Worm (Caenorhabditis elegans) whole organism, young adult: ENCODE results near the gene fbxc-54.
A peak's percentile ranks its signal among the peaks of the same experiment; 100 is the strongest.

Experiments
- B0336.3 ChIP-seq: fragments of 200-800 bp; sonication (Bioruptor generic); IDR thresholded peaks from 2 replicates; pipeline ENCODE4 v1.3.6; 2022; ENCODE audit warnings: missing genetic modification characterization, missing compliant biosample characterization
- C17E4.6 ChIP-seq: fragments of 200-800 bp; sonication (Bioruptor generic); IDR thresholded peaks from 2 replicates; pipeline ENCODE4 v1.3.6; 2022; ENCODE audit warnings: missing genetic modification reagents, missing genetic modification characterization, missing compliant biosample characterization
- F23B12.7 ChIP-seq: sonication (generic microtip); optimal IDR thresholded peaks from 2 replicates; lab custom pipeline; 2017; ENCODE audit warnings: missing genetic modification characterization, mild to moderate bottlenecking, missing compliant biosample characterization, antibody characterized with exemption, moderate library complexity; ENCODE audit not compliant: insufficient read depth
- F33H1.4 ChIP-seq: fragments of 200-800 bp; sonication (Bioruptor generic); IDR thresholded peaks from 2 replicates; pipeline ENCODE4 v1.3.6; 2022; ENCODE audit warnings: missing genetic modification reagents, missing genetic modification characterization, missing compliant biosample characterization
- F39B2.1 ChIP-seq: fragments of 200-800 bp; sonication (Bioruptor generic); IDR thresholded peaks from 2 replicates; pipeline ENCODE4 v1.3.6; 2022; ENCODE audit warnings: missing genetic modification reagents, missing genetic modification characterization, missing compliant biosample characterization
- Y53F4B.3 ChIP-seq: fragments of 200-800 bp; sonication (Bioruptor generic); IDR thresholded peaks from 2 replicates; pipeline ENCODE4 v1.3.6; 2022; ENCODE audit warnings: missing genetic modification reagents, missing genetic modification characterization, missing compliant biosample characterization
- Y56A3A.18 ChIP-seq: fragments of 200-800 bp; sonication (Bioruptor generic); IDR thresholded peaks from 2 replicates; pipeline ENCODE4 v1.3.6; 2022; ENCODE audit warnings: missing genetic modification reagents, missing genetic modification characterization, missing compliant biosample characterization
- Y79H2A.3 ChIP-seq: fragments of 200-800 bp; sonication (Bioruptor generic); conservative IDR thresholded peaks from 2 replicates; pipeline ENCODE4 v1.3.6; 2022; ENCODE audit warnings: missing genetic modification reagents, missing genetic modification characterization, missing compliant biosample characterization
- Y95B8A.8 ChIP-seq: fragments of 200-800 bp; sonication (Bioruptor generic); IDR thresholded peaks from 2 replicates; pipeline ENCODE4 v1.3.6; 2022; ENCODE audit warnings: missing genetic modification reagents, missing genetic modification characterization, missing compliant biosample characterization
- akir-1 ChIP-seq: fragments of 200-800 bp; sonication (Bioruptor generic); optimal IDR thresholded peaks from 2 replicates; lab custom pipeline; 2018; ENCODE audit warnings: mild to moderate bottlenecking, missing genetic modification characterization, moderate library complexity, missing compliant biosample characterization
- aptf-2 ChIP-seq: fragments of 200-800 bp; sonication (Bioruptor generic); conservative IDR thresholded peaks from 2 replicates; pipeline ENCODE4 v1.3.6; 2022; ENCODE audit warnings: missing genetic modification reagents, missing genetic modification characterization, missing compliant biosample characterization
- aptf-3 ChIP-seq: fragments of 200-800 bp; sonication (Bioruptor generic); IDR thresholded peaks from 2 replicates; pipeline ENCODE4 v1.3.6; 2022; ENCODE audit warnings: missing genetic modification characterization, missing compliant biosample characterization
- attf-3 ChIP-seq: fragments of 200-800 bp; sonication (Bioruptor generic); conservative IDR thresholded peaks from 2 replicates; pipeline ENCODE4 v1.3.6; 2022; ENCODE audit warnings: missing genetic modification reagents, missing genetic modification characterization, missing compliant biosample characterization
- attf-5 ChIP-seq: fragments of 200-800 bp; sonication (Bioruptor generic); optimal IDR thresholded peaks from 2 replicates; lab custom pipeline; 2018; ENCODE audit warnings: mild to moderate bottlenecking, missing genetic modification characterization, missing compliant biosample characterization
- bed-2 ChIP-seq: fragments of 200-800 bp; sonication (Bioruptor generic); IDR thresholded peaks from 2 replicates; pipeline ENCODE4 v1.3.6; 2022; ENCODE audit warnings: missing genetic modification reagents, missing genetic modification characterization, missing compliant biosample characterization
- ceh-27 ChIP-seq: fragments of 200-800 bp; sonication (Bioruptor generic); optimal IDR thresholded peaks from 2 replicates; lab custom pipeline; 2018; ENCODE audit warnings: mild to moderate bottlenecking, missing genetic modification characterization, moderate library complexity, missing compliant biosample characterization
- ceh-79 ChIP-seq: sonication (generic microtip); optimal IDR thresholded peaks from 2 replicates; lab custom pipeline; 2017; ENCODE audit warnings: mild to moderate bottlenecking, missing genetic modification characterization, missing compliant biosample characterization
- dox-1 ChIP-seq: fragments of 200-800 bp; sonication (Bioruptor generic); IDR thresholded peaks from 2 replicates; pipeline ENCODE4 v1.3.6; 2022; ENCODE audit warnings: missing genetic modification reagents, missing genetic modification characterization, missing compliant biosample characterization
- dpl-1 ChIP-seq: fragments of 150-350 bp; optimal IDR thresholded peaks from 2 replicates; lab custom pipeline; 2014; ENCODE audit warnings: missing biosample characterization, missing genetic modification reagents, missing genetic modification characterization
- efl-1 ChIP-seq: fragments of 150-350 bp; optimal IDR thresholded peaks from 2 replicates; lab custom pipeline; 2014; ENCODE audit warnings: missing biosample characterization, missing genetic modification reagents, missing genetic modification characterization
- egl-44 ChIP-seq: fragments of 200-800 bp; sonication (Bioruptor generic); IDR thresholded peaks from 2 replicates; pipeline ENCODE4 v1.3.6; 2022; ENCODE audit warnings: missing genetic modification reagents, missing genetic modification characterization, missing compliant biosample characterization
- ets-4 ChIP-seq: fragments of 200-800 bp; sonication (Bioruptor generic); optimal IDR thresholded peaks from 2 replicates; lab custom pipeline; 2018; ENCODE audit warnings: mild to moderate bottlenecking, missing genetic modification characterization, missing compliant biosample characterization
- hrde-1 ChIP-seq: sonication (generic microtip); optimal IDR thresholded peaks from 2 replicates; lab custom pipeline; 2016; ENCODE audit warnings: missing genetic modification characterization, mild to moderate bottlenecking, missing compliant biosample characterization, moderate library complexity, missing genotype, missing genetic modification reagents, borderline replicate concordance
- lin-54 ChIP-seq: fragments of 200-800 bp; sonication (Bioruptor generic); optimal IDR thresholded peaks from 2 replicates; lab custom pipeline; 2018; ENCODE audit warnings: mild to moderate bottlenecking, missing genetic modification characterization, missing compliant biosample characterization
- lsy-27 ChIP-seq: sonication (generic microtip); optimal IDR thresholded peaks from 2 replicates; lab custom pipeline; 2017; ENCODE audit warnings: missing genetic modification characterization, mild to moderate bottlenecking, missing compliant biosample characterization, antibody characterized with exemption, missing genotype, borderline replicate concordance; ENCODE audit not compliant: insufficient read depth
- madf-10 ChIP-seq: sonication (generic microtip); optimal IDR thresholded peaks from 2 replicates; lab custom pipeline; 2016; ENCODE audit warnings: mild to moderate bottlenecking, missing genetic modification characterization, missing compliant biosample characterization
- madf-3 ChIP-seq: fragments of 200-800 bp; sonication (Bioruptor generic); IDR thresholded peaks from 2 replicates; pipeline ENCODE4 v1.3.6; 2022; ENCODE audit warnings: missing genetic modification reagents, missing genetic modification characterization, missing compliant biosample characterization
- madf-6 ChIP-seq: fragments of 200-800 bp; sonication (Bioruptor generic); IDR thresholded peaks from 2 replicates; pipeline ENCODE4 v1.3.6; 2022; ENCODE audit warnings: missing genetic modification reagents, missing genetic modification characterization, missing compliant biosample characterization
- mes-4 ChIP-seq: sonication (generic microtip); optimal IDR thresholded peaks from 2 replicates; lab custom pipeline; 2016; ENCODE audit warnings: missing genotype, missing genetic modification characterization, missing compliant biosample characterization
- nhr-27 ChIP-seq: fragments of 200-800 bp; sonication (Bioruptor generic); optimal IDR thresholded peaks from 2 replicates; lab custom pipeline; 2018; ENCODE audit warnings: mild to moderate bottlenecking, missing genetic modification characterization, moderate library complexity, missing compliant biosample characterization
- nhr-80 ChIP-seq: sonication (generic microtip); optimal IDR thresholded peaks from 2 replicates; lab custom pipeline; 2016; ENCODE audit warnings: missing genetic modification characterization, missing compliant biosample characterization
- nhr-90 ChIP-seq: sonication (generic microtip); optimal IDR thresholded peaks from 2 replicates; lab custom pipeline; 2016; ENCODE audit warnings: missing genotype, mild to moderate bottlenecking, missing genetic modification characterization, missing compliant biosample characterization
- pbrm-1 ChIP-seq: fragments of 200-800 bp; sonication (Bioruptor generic); IDR thresholded peaks from 2 replicates; pipeline ENCODE4 v1.3.6; 2022; ENCODE audit warnings: missing genetic modification reagents, missing genetic modification characterization, missing compliant biosample characterization
- pha-4 ChIP-seq: fragments of 150-350 bp; sonication (generic microtip); optimal IDR thresholded peaks from 2 replicates; lab custom pipeline; 2014; ENCODE audit warnings: missing biosample characterization, missing genetic modification reagents, missing genetic modification characterization
- rec-8 ChIP-seq, 2 experiments: sonication (generic microtip); optimal IDR thresholded peaks; 2 replicates each; lab custom pipeline; 2016; ENCODE audit warnings: mild to moderate bottlenecking in 2 of 2, missing genetic modification characterization in 2 of 2, missing genetic modification reagents in 2 of 2, missing genotype in 2 of 2, missing biosample characterization in 1 of 2, missing compliant biosample characterization in 1 of 2, moderate library complexity in 1 of 2
- rpc-1 ChIP-seq, 2 experiments: fragments of 150-350 bp in 1 of 2; sonication (generic microtip) in 1 of 2; optimal IDR thresholded peaks; 2 replicates each; lab custom pipeline; 2014 to 2018; ENCODE audit warnings: missing biosample characterization in 1 of 2, missing genetic modification characterization in 1 of 2, missing genetic modification reagents in 1 of 2, missing genotype in 1 of 2
- sdz-38 ChIP-seq: sonication (generic microtip); optimal IDR thresholded peaks from 2 replicates; lab custom pipeline; 2016; ENCODE audit warnings: missing genotype, missing genetic modification characterization, missing compliant biosample characterization
- snpc-3.4 ChIP-seq: sonication (generic microtip); optimal IDR thresholded peaks from 2 replicates; lab custom pipeline; 2017; ENCODE audit warnings: missing genetic modification characterization, mild to moderate bottlenecking, missing compliant biosample characterization, antibody characterized with exemption, moderate library complexity, missing genotype, missing genetic modification reagents
- sptf-2 ChIP-seq: fragments of 200-800 bp; sonication (Bioruptor generic); optimal IDR thresholded peaks from 2 replicates; lab custom pipeline; 2018; ENCODE audit warnings: mild to moderate bottlenecking, missing genetic modification characterization, missing compliant biosample characterization
- tbx-9 ChIP-seq: sonication (generic microtip); optimal IDR thresholded peaks from 2 replicates; lab custom pipeline; 2016; ENCODE audit warnings: borderline replicate concordance, missing genetic modification characterization, inconsistent platforms, missing compliant biosample characterization
- unc-130 ChIP-seq: sonication (generic microtip); optimal IDR thresholded peaks from 2 replicates; lab custom pipeline; 2016; ENCODE audit warnings: missing genetic modification reagents, missing genetic modification characterization, missing compliant biosample characterization
- xnd-1 ChIP-seq: sonication (generic microtip); optimal IDR thresholded peaks from 2 replicates; lab custom pipeline; 2016; ENCODE audit warnings: missing genotype, missing genetic modification reagents, missing genetic modification characterization, missing compliant biosample characterization
- zfh-2 ChIP-seq: fragments of 200-800 bp; sonication (Bioruptor generic); conservative IDR thresholded peaks from 2 replicates; pipeline ENCODE4 v1.3.6; 2022; ENCODE audit warnings: missing genetic modification reagents, missing genetic modification characterization, missing compliant biosample characterization
- ztf-18 ChIP-seq: sonication (generic microtip); optimal IDR thresholded peaks from 2 replicates; lab custom pipeline; 2016; ENCODE audit warnings: missing genotype, mild to moderate bottlenecking, missing genetic modification characterization, missing compliant biosample characterization

The fbxc-54 gene

ce11 chrII:55204-55603 is 23.7 kb downstream of the fbxc-54 start, which contains the start of gene tre-5:
tre-5 (minus strand) TSS chrII:55304.
- TF ChIP-seq egl-44 = no peak
- TF ChIP-seq lsy-27 (tag; lab: Kevin White, UChicago) = no peak
- TF ChIP-seq F33H1.4 (GFP tag; lab: Robert Waterston, UW) = no peak
- TF ChIP-seq akir-1 (GFP tag; lab: Kevin White, UChicago) = no peak
- no peak for TF ChIP-seq ceh-27 (GFP tag; lab: Kevin White, UChicago)
- TF ChIP-seq attf-5 = no peak
- TF ChIP-seq nhr-90 = no peak
- no peak for TF ChIP-seq bed-2 (GFP tag; lab: Robert Waterston, UW)
- no peak for TF ChIP-seq nhr-27
- TF ChIP-seq rec-8 (tag; optimal IDR thresholded peaks at IDR 0.05; lab: Kevin White, UChicago) = no peak
- no peak for TF ChIP-seq tbx-9 (tag; lab: Kevin White, UChicago)

DNA sequence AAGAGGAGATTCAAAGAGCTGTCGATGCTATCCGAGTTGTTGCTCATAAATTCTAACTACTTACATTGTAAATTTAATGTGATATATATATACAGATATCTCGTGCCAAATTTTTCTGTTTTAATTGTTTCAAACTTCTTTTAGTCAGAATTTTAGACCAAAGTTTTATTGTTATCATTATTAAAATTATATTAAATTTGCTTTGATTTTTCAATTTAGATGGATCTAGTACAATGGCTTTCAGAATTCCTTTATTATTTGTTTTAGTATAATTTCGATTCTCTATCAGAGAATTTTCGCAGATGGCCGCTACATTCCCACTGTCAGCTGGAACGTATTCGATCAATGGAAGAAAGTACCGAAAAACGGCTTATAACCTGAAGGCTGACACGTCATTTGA is 25.9 kb downstream of the fbxc-54 start, which contains the start of gene ascc-1:
Gene ascc-1 (plus strand): TSS at position 301 of the 400 bp plus-strand sequence.
- no peak for TF ChIP-seq ztf-18
- no peak for TF ChIP-seq sptf-2 (GFP tag; lab: Kevin White, UChicago)
- no peak for TF ChIP-seq egl-44

ce11 chrII:57873-58272 is 26.4 kb downstream of the fbxc-54 start:
- TF ChIP-seq F23B12.7 (tag; lab: Kevin White, UChicago) (no peak), Y53F4B.3 (no peak), bed-2 (GFP tag; lab: Robert Waterston, UW) (no peak), C17E4.6 (GFP tag; lab: Robert Waterston, UW) (no peak), lin-54 (GFP tag; lab: Kevin White, UChicago) (no peak), attf-3 (GFP tag; lab: Robert Waterston, UW) (no peak), efl-1 (GFP tag; lab: Kevin White, UChicago) (peak; percentile 10), nhr-80 (tag; lab: Kevin White, UChicago) (no peak), madf-6 (GFP tag; lab: Robert Waterston, UW) (peak; percentile 66), aptf-2 (GFP tag; lab: Robert Waterston, UW) (no peak), ceh-79 (tag; lab: Kevin White, UChicago) (no peak), aptf-3 (GFP tag; lab: Robert Waterston, UW) (no peak), unc-130 (no peak), dpl-1 (GFP tag; lab: Kevin White, UChicago) (peak; percentile 16), madf-10 (no peak), Y95B8A.8 (GFP tag; lab: Robert Waterston, UW) (no peak), dox-1 (no peak), egl-44 (no peak), ets-4 (GFP tag; lab: Kevin White, UChicago) (no peak), madf-3 (GFP tag; lab: Robert Waterston, UW) (no peak), F39B2.1 (no peak), ceh-27 (GFP tag; lab: Kevin White, UChicago) (no peak), akir-1 (GFP tag; lab: Kevin White, UChicago) (no peak), sdz-38 (no peak), pbrm-1 (GFP tag; lab: Robert Waterston, UW) (peak; percentile 55; the same call in 1 of the 2 replicates), snpc-3.4 (tag; lab: Kevin White, UChicago) (no peak), hrde-1 (tag; lab: Kevin White, UChicago) (no peak), zfh-2 (GFP tag; lab: Robert Waterston, UW) (no peak), B0336.3 (peak; percentile 59; the same call in 1 of the 2 replicates), mes-4 (tag; lab: Kevin White, UChicago) (no peak), xnd-1 (tag; lab: Kevin White, UChicago) (peak; percentile 17), pha-4 (no peak), Y79H2A.3 (GFP tag; lab: Robert Waterston, UW) (no peak), Y56A3A.18 (GFP tag; lab: Robert Waterston, UW) (no peak), nhr-27 (no peak), rpc-1 (optimal IDR thresholded peaks at IDR 0.05; lab: Kevin White, UChicago) (no peak), rpc-1 (tag; optimal IDR thresholded peaks at IDR 0.05; lab: Kevin White, UChicago) (no peak)
